Fruit fly (Drosophila melanogaster) whole organism, wandering third instar larva: ENCODE measurements around the gene Tep1.

Experiments
- Abd-B ChIP-seq: fragments of >200 bp; optimal IDR thresholded peaks from 2 replicates; lab custom pipeline; 2017; ENCODE audit warnings: missing biosample characterization, missing genetic modification characterization
- Hr78 ChIP-seq: fragments of >200 bp; optimal IDR thresholded peaks from 2 replicates; lab custom pipeline; 2017; ENCODE audit warnings: missing biosample characterization, missing genetic modification characterization
- Myc ChIP-seq: fragments of >200 bp; optimal IDR thresholded peaks from 2 replicates; lab custom pipeline; 2017
- br ChIP-seq: fragments of 200-800 bp; sonication (Bioruptor generic); optimal IDR thresholded peaks from 2 replicates; lab custom pipeline; 2016; ENCODE audit warnings: missing biosample characterization, missing genetic modification characterization
- brk ChIP-seq: fragments of 200-800 bp; sonication (Bioruptor generic); optimal IDR thresholded peaks from 2 replicates; lab custom pipeline; 2016; ENCODE audit warnings: missing biosample characterization, mild to moderate bottlenecking, missing genetic modification characterization
- fru ChIP-seq: fragments of 200-800 bp; sonication (Bioruptor generic); optimal IDR thresholded peaks from 3 replicates; lab custom pipeline; 2016; ENCODE audit warnings: missing biosample characterization, mild to moderate bottlenecking, missing genetic modification characterization
- h ChIP-seq: fragments of 200-800 bp; sonication (Bioruptor generic); optimal IDR thresholded peaks from 3 replicates; lab custom pipeline; 2016; ENCODE audit warnings: missing biosample characterization, mild to moderate bottlenecking, missing genetic modification characterization
- lola ChIP-seq: fragments of >200 bp; optimal IDR thresholded peaks from 2 replicates; lab custom pipeline; 2017; ENCODE audit warnings: missing biosample characterization, missing genetic modification characterization
- usp ChIP-seq: fragments of >200 bp; optimal IDR thresholded peaks from 2 replicates; lab custom pipeline; 2017; ENCODE audit warnings: missing biosample characterization, missing genetic modification characterization
- woc ChIP-seq: sonication (Bioruptor generic); optimal IDR thresholded peaks from 2 replicates; lab custom pipeline; 2016; ENCODE audit warnings: missing biosample characterization, mild to moderate bottlenecking, missing genetic modification characterization

- no peak for TF ChIP-seq Myc
- TF ChIP-seq h (GFP tag; lab: Kevin White, UChicago), result no peak
- no peak for TF ChIP-seq fru
- TF ChIP-seq brk (GFP tag; lab: Kevin White, UChicago), result no peak
- TF ChIP-seq woc (GFP tag; lab: Kevin White, UChicago), result no peak
- TF ChIP-seq lola (GFP tag; lab: Kevin White, UChicago), result no peak
- no peak for TF ChIP-seq Hr78 (GFP tag; lab: Kevin White, UChicago)
- TF ChIP-seq usp (GFP tag; lab: Kevin White, UChicago), result no peak
- no peak for TF ChIP-seq br
- no peak for TF ChIP-seq Abd-B (GFP tag; lab: Kevin White, UChicago)
These were observed 8.7 kb upstream of the Tep1 start, which contains the start of gene CG31821 for dm6 chr2L:15902310-15902709.
